Fruit fly (Drosophila melanogaster) whole organism, wandering third instar larva: ENCODE measurements around the gene CG18249.
A peak's percentile ranks its signal among the peaks of the same experiment; 100 is the strongest.

Experiments used
- Abd-B ChIP-seq: fragments of >200 bp; optimal IDR thresholded peaks from 2 replicates; lab custom pipeline; 2017; ENCODE audit warnings: missing biosample characterization, missing genetic modification characterization
- CG32264 ChIP-seq: fragments of 200-800 bp; sonication (Bioruptor generic); optimal IDR thresholded peaks from 2 replicates; lab custom pipeline; 2016; ENCODE audit warnings: missing biosample characterization, missing genetic modification characterization
- CrebA ChIP-seq: fragments of 200-800 bp; sonication (Bioruptor generic); optimal IDR thresholded peaks from 2 replicates; lab custom pipeline; 2016; ENCODE audit warnings: missing biosample characterization, mild to moderate bottlenecking, missing genetic modification characterization, borderline replicate concordance
- Dfd ChIP-seq: fragments of >200 bp; optimal IDR thresholded peaks from 2 replicates; lab custom pipeline; 2017; ENCODE audit warnings: missing biosample characterization, missing genetic modification characterization
- Dif ChIP-seq: fragments of 200-275, 200-300 bp; sonication (Bioruptor generic); optimal IDR thresholded peaks from 2 replicates; lab custom pipeline; 2018; ENCODE audit warnings: missing biosample characterization, missing genetic modification characterization; ENCODE audit not compliant: partially characterized antibody
- GATAd ChIP-seq: sonication (Bioruptor generic); optimal IDR thresholded peaks from 2 replicates; lab custom pipeline; 2016; ENCODE audit warnings: missing biosample characterization, missing genetic modification characterization
- Hnf4 ChIP-seq: fragments of 200-800 bp; sonication (Bioruptor generic); optimal IDR thresholded peaks from 2 replicates; lab custom pipeline; 2016; ENCODE audit warnings: missing biosample characterization, mild to moderate bottlenecking, missing genetic modification characterization
- Hr78 ChIP-seq: fragments of >200 bp; optimal IDR thresholded peaks from 2 replicates; lab custom pipeline; 2017; ENCODE audit warnings: missing biosample characterization, missing genetic modification characterization
- Hr83 ChIP-seq: fragments of 200-300 bp; sonication (Bioruptor generic); optimal IDR thresholded peaks from 2 replicates; lab custom pipeline; 2016; ENCODE audit warnings: missing biosample characterization, mild to moderate bottlenecking, missing genetic modification characterization, moderate library complexity; ENCODE audit not compliant: poor library complexity, severe bottlenecking
- Jra ChIP-seq: sonication (Bioruptor generic); optimal IDR thresholded peaks from 2 replicates; lab custom pipeline; 2016; ENCODE audit warnings: missing biosample characterization, missing genetic modification characterization
- Mio ChIP-seq: sonication (Bioruptor generic); optimal IDR thresholded peaks from 2 replicates; lab custom pipeline; 2016; ENCODE audit warnings: missing biosample characterization, missing genetic modification characterization
- N ChIP-seq: fragments of >200 bp; optimal IDR thresholded peaks from 2 replicates; lab custom pipeline; 2018; ENCODE audit warnings: missing biosample characterization, missing external identifiers, missing genetic modification characterization
- OdsH ChIP-seq: fragments of 200-800 bp; sonication (Bioruptor generic); optimal IDR thresholded peaks from 2 replicates; lab custom pipeline; 2016; ENCODE audit warnings: missing biosample characterization, mild to moderate bottlenecking, missing genetic modification characterization
- Rel ChIP-seq, 2 experiments: fragments of 200-800 bp; sonication (Bioruptor generic) in 1 of 2; optimal IDR thresholded peaks; 2 replicates in 1 of 2; 3 replicates in 1 of 2; lab custom pipeline; 2016 to 2019; ENCODE audit warnings: mild to moderate bottlenecking in 2 of 2, missing biosample characterization in 2 of 2, missing genetic modification characterization in 2 of 2, moderate library complexity in 1 of 2
- Sp1 ChIP-seq: fragments of 200-800 bp; sonication (Bioruptor generic); optimal IDR thresholded peaks from 3 replicates; lab custom pipeline; 2019; ENCODE audit warnings: missing biosample characterization, mild to moderate bottlenecking, missing genetic modification characterization, moderate library complexity
- Vsx2 ChIP-seq: fragments of 200-300, 225-300 bp; sonication (Bioruptor generic); optimal IDR thresholded peaks from 2 replicates; lab custom pipeline; 2018; ENCODE audit warnings: missing biosample characterization, missing genetic modification characterization; ENCODE audit not compliant: partially characterized antibody
- br ChIP-seq: fragments of 200-800 bp; sonication (Bioruptor generic); optimal IDR thresholded peaks from 2 replicates; lab custom pipeline; 2016; ENCODE audit warnings: missing biosample characterization, missing genetic modification characterization
- brk ChIP-seq: fragments of 200-800 bp; sonication (Bioruptor generic); optimal IDR thresholded peaks from 2 replicates; lab custom pipeline; 2016; ENCODE audit warnings: missing biosample characterization, mild to moderate bottlenecking, missing genetic modification characterization
- dl ChIP-seq, 2 experiments: fragments of 175-275, 200-275 bp in 1 of 2; fragments of 200-275 bp in 1 of 2; sonication (Bioruptor generic); optimal IDR thresholded peaks; lab custom pipeline; 2018; ENCODE audit warnings: mild to moderate bottlenecking in 2 of 2, missing biosample characterization in 2 of 2, missing genetic modification characterization in 2 of 2, moderate library complexity in 2 of 2; ENCODE audit not compliant: partially characterized antibody in 2 of 2, insufficient read depth in 1 of 2
- dmrt93B ChIP-seq: fragments of 200-800 bp; sonication (Bioruptor generic); optimal IDR thresholded peaks from 2 replicates; lab custom pipeline; 2018; ENCODE audit warnings: missing biosample characterization, mild to moderate bottlenecking, missing genetic modification characterization
- dsf ChIP-seq: sonication (Bioruptor generic); optimal IDR thresholded peaks from 2 replicates; lab custom pipeline; 2016; ENCODE audit warnings: missing biosample characterization, missing genetic modification characterization, borderline replicate concordance
- ey ChIP-seq: fragments of 200-800 bp; sonication (Bioruptor generic); optimal IDR thresholded peaks from 2 replicates; lab custom pipeline; 2016; ENCODE audit warnings: missing biosample characterization, missing genetic modification characterization
- foxo ChIP-seq, 2 experiments: fragments of 200-800 bp; sonication (Bioruptor generic); optimal IDR thresholded peaks; 2 replicates in 1 of 2; 3 replicates in 1 of 2; lab custom pipeline; 2016 to 2017; ENCODE audit warnings: missing biosample characterization in 2 of 2, missing genetic modification characterization in 2 of 2
- fru ChIP-seq: fragments of 200-800 bp; sonication (Bioruptor generic); optimal IDR thresholded peaks from 3 replicates; lab custom pipeline; 2016; ENCODE audit warnings: missing biosample characterization, mild to moderate bottlenecking, missing genetic modification characterization
- jim ChIP-seq: fragments of 175-275, 200-325 bp; sonication (Bioruptor generic); optimal IDR thresholded peaks from 2 replicates; lab custom pipeline; 2016; ENCODE audit warnings: missing biosample characterization, mild to moderate bottlenecking, missing genetic modification characterization
- lola ChIP-seq: fragments of >200 bp; optimal IDR thresholded peaks from 2 replicates; lab custom pipeline; 2017; ENCODE audit warnings: missing biosample characterization, missing genetic modification characterization
- pan ChIP-seq: fragments of >200 bp; optimal IDR thresholded peaks from 2 replicates; lab custom pipeline; 2017
- psq ChIP-seq: fragments of 200-800 bp; sonication (Bioruptor generic); optimal IDR thresholded peaks from 3 replicates; lab custom pipeline; 2017; ENCODE audit warnings: missing biosample characterization, mild to moderate bottlenecking, missing genetic modification characterization, moderate library complexity
- rgr ChIP-seq: fragments of 200-800 bp; sonication (Bioruptor generic); optimal IDR thresholded peaks from 3 replicates; lab custom pipeline; 2016; ENCODE audit warnings: missing biosample characterization, mild to moderate bottlenecking, missing genetic modification characterization
- sage ChIP-seq: fragments of 200-800 bp; sonication (Bioruptor generic); optimal IDR thresholded peaks from 2 replicates; lab custom pipeline; 2016; ENCODE audit warnings: missing biosample characterization, mild to moderate bottlenecking, missing genetic modification characterization
- sv ChIP-seq: fragments of 200-800 bp; sonication (Bioruptor generic); optimal IDR thresholded peaks from 3 replicates; lab custom pipeline; 2016; ENCODE audit warnings: missing biosample characterization, missing genetic modification characterization
- tai ChIP-seq: sonication (Bioruptor generic); optimal IDR thresholded peaks from 2 replicates; lab custom pipeline; 2016; ENCODE audit warnings: missing biosample characterization, missing genetic modification characterization
- usp ChIP-seq: fragments of >200 bp; optimal IDR thresholded peaks from 2 replicates; lab custom pipeline; 2017; ENCODE audit warnings: missing biosample characterization, missing genetic modification characterization
- woc ChIP-seq: sonication (Bioruptor generic); optimal IDR thresholded peaks from 2 replicates; lab custom pipeline; 2016; ENCODE audit warnings: missing biosample characterization, mild to moderate bottlenecking, missing genetic modification characterization

The CG18249 gene

DNA sequence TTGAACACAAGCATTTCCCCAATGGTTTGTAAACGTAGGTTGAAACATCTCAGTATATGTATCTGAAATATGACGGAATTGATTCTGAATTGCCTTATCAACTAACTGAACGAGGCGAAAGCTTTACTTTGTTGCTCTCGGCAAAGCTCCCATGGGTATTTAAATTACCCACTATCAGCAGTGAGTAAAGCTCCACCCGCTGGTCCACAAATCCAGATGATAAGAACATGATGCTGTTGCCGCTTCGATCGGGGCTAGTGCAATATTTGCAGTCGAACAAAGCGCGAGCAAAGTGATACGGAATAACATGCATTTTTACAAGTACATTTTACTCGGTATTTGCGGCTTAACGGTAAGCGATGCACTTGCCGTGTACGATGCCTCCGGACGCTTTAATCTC is at the start of gene CG18249:
CG18249 (plus strand) TSS at position 256 of the 400 bp plus-strand sequence.
- no peak for TF ChIP-seq tai (GFP tag; lab: Kevin White, UChicago)
- no peak for TF ChIP-seq Hnf4
- TF ChIP-seq lola (GFP tag; lab: Kevin White, UChicago), result no peak
- TF ChIP-seq Mio (GFP tag; lab: Kevin White, UChicago), result no peak
- TF ChIP-seq Sp1 (GFP tag; lab: Kevin White, UChicago), result no peak
- TF ChIP-seq Rel (GFP tag; optimal IDR thresholded peaks at IDR 0.05; lab: Kevin White, UChicago), result no peak
- peak; percentile 4 for TF ChIP-seq Rel (tag; optimal IDR thresholded peaks at IDR 0.05; lab: Kevin White, UChicago)
- no peak for TF ChIP-seq dsf (GFP tag; lab: Kevin White, UChicago)
- TF ChIP-seq dl (GFP tag; optimal IDR thresholded peaks at IDR 0.05; lab: Kevin White, UChicago; ENCODE audit: insufficient read depth in 1 of 2, partially characterized antibody in 2 of 2), result no peak
- no peak for TF ChIP-seq CrebA (GFP tag; lab: Kevin White, UChicago)

DNA sequence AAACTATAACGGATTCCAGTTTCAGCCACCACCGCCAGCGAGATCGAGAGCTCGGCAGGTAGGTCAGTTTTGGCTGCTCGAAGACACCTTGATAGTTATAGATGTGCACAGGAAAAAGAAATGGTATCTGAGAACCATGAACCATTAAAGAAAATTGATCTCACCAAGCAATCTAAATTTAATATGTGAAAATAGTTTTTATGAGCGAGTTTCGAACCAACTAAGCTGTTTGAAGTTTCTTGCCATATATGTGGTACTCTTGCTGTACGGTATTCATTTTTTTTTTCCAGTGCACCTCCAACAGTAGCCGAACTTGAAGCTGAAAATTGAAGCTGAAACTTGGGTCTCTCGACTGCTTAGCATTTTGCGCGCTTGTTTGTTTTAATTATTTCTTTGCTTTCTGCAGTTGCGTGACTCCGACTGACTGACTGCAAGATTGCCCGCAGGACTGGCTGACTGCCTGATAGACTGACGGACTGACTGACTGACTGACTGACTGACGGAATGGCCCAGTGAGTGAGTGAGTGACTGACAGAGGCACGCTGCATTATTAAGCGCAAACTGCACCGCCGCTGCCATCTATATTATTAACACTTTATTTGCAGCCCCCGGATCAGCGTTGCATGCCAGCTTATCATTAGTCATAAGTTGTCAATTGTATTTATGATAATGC is 48.3 kb upstream of the CG18249 start:
- TF ChIP-seq dsf (GFP tag; lab: Kevin White, UChicago) (no peak), ey (GFP tag; lab: Kevin White, UChicago) (no peak), brk (GFP tag; lab: Kevin White, UChicago) (no peak), Hr83 (no peak)

DNA sequence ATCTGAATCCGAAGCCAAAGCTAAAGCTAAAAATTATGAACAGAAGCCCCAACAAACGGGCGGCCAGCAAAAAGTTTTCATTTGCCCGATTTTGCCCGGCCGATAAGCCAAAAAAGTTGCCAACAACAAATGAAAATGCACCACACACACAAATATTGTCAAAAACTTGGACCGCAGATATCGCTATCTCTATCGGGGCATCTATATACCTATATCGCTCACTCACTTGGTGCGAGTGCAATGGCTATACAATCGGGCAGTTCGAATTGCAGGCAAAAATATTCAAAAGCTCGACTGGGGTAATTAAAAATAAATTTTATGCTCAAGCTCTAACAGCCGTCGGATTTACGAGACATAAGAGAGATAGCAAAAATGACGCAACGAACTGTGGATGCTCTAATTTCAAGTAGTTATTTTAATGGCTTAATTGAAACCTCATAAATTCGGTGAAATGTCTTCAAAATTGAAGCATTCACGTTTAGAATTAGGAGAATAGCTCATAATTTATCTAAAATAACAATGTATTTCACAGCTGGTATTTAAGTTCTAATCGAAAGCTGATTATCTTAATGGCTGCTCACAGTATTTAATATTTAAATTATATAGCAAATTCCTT is 43.8 kb upstream of the CG18249 start:
- no peak for TF ChIP-seq Abd-B
- no peak for TF ChIP-seq Sp1 (GFP tag; lab: Kevin White, UChicago)

DNA sequence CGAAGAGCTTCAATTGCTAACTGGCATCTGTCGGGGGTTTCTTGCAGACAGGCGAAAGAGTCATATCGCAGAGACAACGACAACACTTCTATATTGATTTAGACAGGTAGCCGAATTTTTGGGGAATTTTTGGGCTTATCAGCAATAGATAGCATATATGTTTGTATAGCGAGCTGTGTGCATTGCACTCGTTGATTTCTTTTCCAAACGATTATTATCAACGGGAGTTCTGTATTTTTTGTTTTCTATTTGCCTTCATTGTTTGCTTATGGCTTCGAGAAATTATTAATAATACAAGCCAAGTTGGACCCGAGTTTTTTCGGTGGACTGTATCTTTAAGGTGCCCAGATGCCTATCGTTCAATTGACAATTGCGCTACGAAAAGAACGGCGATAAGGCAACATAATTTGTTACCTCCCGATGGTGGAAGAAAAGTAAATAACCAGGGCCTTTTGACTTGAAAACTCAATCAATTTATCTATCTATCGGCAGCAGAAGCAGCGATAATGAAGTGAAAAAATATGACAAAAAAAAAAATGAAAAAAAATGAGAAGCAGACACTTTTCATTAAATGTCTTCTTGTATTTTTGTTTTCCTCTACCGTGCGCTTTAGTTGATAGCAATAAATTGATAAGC is 39.5 kb upstream of the CG18249 start:
- TF ChIP-seq lola (GFP tag; lab: Kevin White, UChicago) (no peak), Rel (GFP tag; optimal IDR thresholded peaks at IDR 0.05; lab: Kevin White, UChicago) (no peak), Rel (tag; optimal IDR thresholded peaks at IDR 0.05; lab: Kevin White, UChicago) (peak; percentile 96)

DNA sequence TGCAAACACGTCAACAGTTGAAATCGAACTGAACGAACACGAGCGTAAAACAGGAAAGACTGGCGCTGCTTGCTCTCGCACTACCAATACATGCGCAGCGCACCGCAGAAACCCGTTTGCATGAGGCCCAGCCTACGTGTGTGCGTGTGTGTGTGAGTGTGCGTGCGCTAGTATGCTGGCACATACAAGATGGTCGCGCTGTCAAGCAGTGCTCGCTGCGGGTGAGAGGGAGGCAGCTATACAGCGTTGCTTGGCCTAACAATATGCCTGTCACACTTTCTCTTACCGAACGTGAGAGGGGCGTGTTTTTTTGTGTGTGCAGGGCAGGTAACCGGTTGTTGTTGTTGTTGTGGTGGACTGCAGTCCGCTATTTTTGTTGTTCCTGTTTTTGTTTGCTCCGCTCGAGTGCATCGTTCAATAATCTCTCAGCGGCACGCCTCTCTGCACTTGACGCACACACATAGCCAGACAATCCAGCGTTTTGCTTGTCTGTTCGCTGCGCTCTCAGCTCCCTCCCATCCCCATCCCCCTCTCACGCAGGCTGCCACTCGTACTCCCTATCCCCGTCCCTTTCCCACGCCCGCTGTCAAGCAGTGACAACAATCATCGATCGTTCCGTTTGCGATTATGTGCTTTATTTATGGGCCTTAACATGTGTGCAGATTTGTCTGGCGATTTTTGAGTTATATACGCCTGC is 38.4 kb upstream of the CG18249 start, which contains the start of gene grn:
grn (minus strand) TSS at position 33 of the 697 bp plus-strand sequence.
- TF ChIP-seq rgr (peak; percentile 6), N (peak; percentile 97), sage (no peak), Sp1 (GFP tag; lab: Kevin White, UChicago) (peak; percentile 19), Hr83 (peak; percentile 62), Rel (GFP tag; optimal IDR thresholded peaks at IDR 0.05; lab: Kevin White, UChicago) (no peak), Rel (tag; optimal IDR thresholded peaks at IDR 0.05; lab: Kevin White, UChicago) (peak; percentile 44), dmrt93B (GFP tag; lab: Kevin White, UChicago) (no peak), Hr78 (GFP tag; lab: Kevin White, UChicago) (peak; percentile 65), lola (GFP tag; lab: Kevin White, UChicago) (no peak), Dfd (GFP tag; lab: Kevin White, UChicago) (no peak), br (peak; percentile 49), psq (GFP tag; lab: Kevin White, UChicago) (peak; percentile 9), Hnf4 (peak; percentile 23), brk (GFP tag; lab: Kevin White, UChicago) (no peak), dsf (GFP tag; lab: Kevin White, UChicago) (no peak), CrebA (GFP tag; lab: Kevin White, UChicago) (no peak), OdsH (peak; percentile 34), Mio (GFP tag; lab: Kevin White, UChicago) (no peak), ey (GFP tag; lab: Kevin White, UChicago) (no peak), CG32264 (no peak), foxo (GFP tag; optimal IDR thresholded peaks at IDR 0.05; lab: Kevin White, UChicago) (peak in 1 of 2 experiments; percentile 25), Jra (GFP tag; lab: Kevin White, UChicago) (peak; percentile 29), woc (GFP tag; lab: Kevin White, UChicago) (no peak), fru (GFP tag; lab: Kevin White, UChicago) (peak; percentile 16), jim (GFP tag; lab: Kevin White, UChicago) (no peak), tai (GFP tag; lab: Kevin White, UChicago) (no peak), usp (GFP tag; lab: Kevin White, UChicago) (no peak), Dif (GFP tag; lab: Kevin White, UChicago) (peak; percentile 77), Vsx2 (peak; percentile 86), GATAd (GFP tag; lab: Kevin White, UChicago) (no peak), dl (GFP tag; optimal IDR thresholded peaks at IDR 0.05; lab: Kevin White, UChicago; ENCODE audit: insufficient read depth in 1 of 2, partially characterized antibody in 2 of 2) (peak in 1 of 2 experiments; percentile 62), Abd-B (no peak), sv (GFP tag; lab: Kevin White, UChicago) (peak; percentile 11), pan (lab: Kevin White, UChicago) (no peak)
